Fruit fly (Drosophila melanogaster) Kc167 (cell line): Measurements from ENCODE around the gene Atg8b.
"Not testable (repeated sequence)": the region's sequence is repeated elsewhere in the genome, so short reads cannot be mapped to it uniquely, and the experiment has no call there.

ENCODE experiments used
- Myc ChIP-seq: fragments of >200 bp; optimal IDR thresholded peaks from 2 replicates; lab custom pipeline; 2017; ENCODE audit warnings: missing external identifiers
- Sin3A ChIP-seq: fragments of >200 bp; optimal IDR thresholded peaks from 2 replicates; lab custom pipeline; 2018; ENCODE audit warnings: missing external identifiers
- h ChIP-seq: fragments of >200 bp; optimal IDR thresholded peaks from 3 replicates; lab custom pipeline; 2018; ENCODE audit warnings: missing external identifiers
- insv ChIP-seq: fragments of >200 bp; optimal IDR thresholded peaks from 3 replicates; lab custom pipeline; 2018; ENCODE audit warnings: missing external identifiers
- psq ChIP-seq: fragments of >200 bp; optimal IDR thresholded peaks from 2 replicates; lab custom pipeline; 2017; ENCODE audit warnings: missing external identifiers
- ttk ChIP-seq: sonication (Bioruptor generic); optimal IDR thresholded peaks from 2 replicates; lab custom pipeline; 2017; ENCODE audit warnings: missing external identifiers

Gene Atg8b

dm6 chr3R:17724963-17725362 lies at the start of gene Atg8b:
TSS of gene Atg8b (minus strand) at chr3R:17725063.
- TF ChIP-seq ttk (lab: Kevin White, UChicago): no peak
- no peak for TF ChIP-seq Myc
- no peak for TF ChIP-seq psq (lab: Kevin White, UChicago)
- no peak for TF ChIP-seq Sin3A (lab: Kevin White, UChicago)
- TF ChIP-seq insv (lab: Kevin White, UChicago): no peak
- TF ChIP-seq h (lab: Kevin White, UChicago): no peak

- TF ChIP-seq psq (lab: Kevin White, UChicago) (no peak), insv (lab: Kevin White, UChicago) (no peak), ttk (lab: Kevin White, UChicago) (no peak), Sin3A (lab: Kevin White, UChicago) (no peak), Myc (no peak), h (lab: Kevin White, UChicago) (no peak)
Measured at dm6 chr3R:17774538-17774937, 49.7 kb upstream of the Atg8b start.

- TF ChIP-seq Sin3A (lab: Kevin White, UChicago): no peak
- no peak for TF ChIP-seq h (lab: Kevin White, UChicago)
- TF ChIP-seq insv (lab: Kevin White, UChicago): no peak
- TF ChIP-seq Myc: no peak
- no peak for TF ChIP-seq psq (lab: Kevin White, UChicago)
- TF ChIP-seq ttk (lab: Kevin White, UChicago): no peak
Measured at dm6 chr3R:17773893-17774292, 49.0 kb upstream of the Atg8b start.

- not testable (repeated sequence) for TF ChIP-seq h (lab: Kevin White, UChicago); Myc; ttk (lab: Kevin White, UChicago)
Measured at dm6 chr3R:17763088-17763487, 38.2 kb upstream of the Atg8b start, which contains the start of gene TyrR. TSS of gene TyrR (minus strand) at chr3R:17763188.

dm6 chr3R:17762261-17762660 lies 37.4 kb upstream of the Atg8b start:
- no peak for TF ChIP-seq Myc
- no peak for TF ChIP-seq insv (lab: Kevin White, UChicago)
- TF ChIP-seq ttk (lab: Kevin White, UChicago): no peak
- TF ChIP-seq h (lab: Kevin White, UChicago): no peak
- no peak for TF ChIP-seq psq (lab: Kevin White, UChicago)
- no peak for TF ChIP-seq Sin3A (lab: Kevin White, UChicago)

dm6 chr3R:17759773-17760476 lies 35.1 kb upstream of the Atg8b start:
- no peak for TF ChIP-seq h (lab: Kevin White, UChicago)
- no peak for TF ChIP-seq ttk (lab: Kevin White, UChicago)
- no peak for TF ChIP-seq psq (lab: Kevin White, UChicago)

- TF ChIP-seq ttk (lab: Kevin White, UChicago): no peak
- no peak for TF ChIP-seq psq (lab: Kevin White, UChicago)
- no peak for TF ChIP-seq Myc
- TF ChIP-seq insv (lab: Kevin White, UChicago): no peak
- no peak for TF ChIP-seq Sin3A (lab: Kevin White, UChicago)
- no peak for TF ChIP-seq h (lab: Kevin White, UChicago)
Measured at dm6 chr3R:17758905-17759304, 34.0 kb upstream of the Atg8b start.

dm6 chr3R:17742542-17742941 lies 17.7 kb upstream of the Atg8b start:
- no peak for TF ChIP-seq ttk (lab: Kevin White, UChicago)
- no peak for TF ChIP-seq Myc
- no peak for TF ChIP-seq insv (lab: Kevin White, UChicago)
- no peak for TF ChIP-seq Sin3A (lab: Kevin White, UChicago)
- no peak for TF ChIP-seq psq (lab: Kevin White, UChicago)
- no peak for TF ChIP-seq h (lab: Kevin White, UChicago)

- TF ChIP-seq Myc (no peak), h (lab: Kevin White, UChicago) (no peak), insv (lab: Kevin White, UChicago) (no peak)
Measured at dm6 chr3R:17736311-17736710, 11.4 kb upstream of the Atg8b start, which contains the start of gene TyrRII. TSS of gene TyrRII (plus strand) at chr3R:17736611.

- TF ChIP-seq psq (lab: Kevin White, UChicago) (no peak), insv (lab: Kevin White, UChicago) (no peak), ttk (lab: Kevin White, UChicago) (no peak), Sin3A (lab: Kevin White, UChicago) (no peak), h (lab: Kevin White, UChicago) (no peak), Myc (no peak)
Measured at dm6 chr3R:17733261-17733660, 8.4 kb upstream of the Atg8b start, which contains the start of gene CG14321. TSS of gene CG14321 (plus strand) at chr3R:17733598.

- TF ChIP-seq h (lab: Kevin White, UChicago) (no peak), insv (lab: Kevin White, UChicago) (no peak), Myc (no peak), psq (lab: Kevin White, UChicago) (no peak), Sin3A (lab: Kevin White, UChicago) (no peak), ttk (lab: Kevin White, UChicago) (no peak)
Measured at dm6 chr3R:17725558-17725957, 695 bp upstream of the Atg8b start, which contains the start of gene Lgr1. TSS of gene Lgr1 (plus strand) at chr3R:17725777.
